Fruit fly (Drosophila melanogaster) whole organism, embryonic: ENCODE data around the gene CG1764.

ENCODE experiments used
- BtbVII ChIP-seq: fragments of 200-800 bp; sonication (Bioruptor generic); optimal IDR thresholded peaks from 3 replicates; lab custom pipeline; 2017; ENCODE audit warnings: missing biosample characterization, mild to moderate bottlenecking, missing genetic modification characterization
- CG12219 ChIP-seq: fragments of 200-800 bp; sonication (Bioruptor generic); optimal IDR thresholded peaks from 3 replicates; lab custom pipeline; 2018; ENCODE audit warnings: missing biosample characterization, mild to moderate bottlenecking, missing genetic modification characterization
- CG12391 ChIP-seq: fragments of 200-800 bp; sonication (Bioruptor generic); optimal IDR thresholded peaks from 3 replicates; lab custom pipeline; 2018; ENCODE audit warnings: missing biosample characterization, mild to moderate bottlenecking, missing genetic modification characterization, moderate library complexity
- CG12769 ChIP-seq: fragments of 200-800 bp; sonication (Bioruptor generic); optimal IDR thresholded peaks from 2 replicates; lab custom pipeline; 2019; ENCODE audit warnings: missing biosample characterization, mild to moderate bottlenecking, missing genetic modification characterization, moderate library complexity
- CG15696 ChIP-seq: fragments of 200-800 bp; sonication (Bioruptor generic); optimal IDR thresholded peaks from 2 replicates; lab custom pipeline; 2019; ENCODE audit warnings: missing biosample characterization, mild to moderate bottlenecking, missing genetic modification characterization, moderate library complexity
- CG16815 ChIP-seq: fragments of 200-800 bp; sonication (Bioruptor generic); optimal IDR thresholded peaks from 3 replicates; lab custom pipeline; 2017; ENCODE audit warnings: missing biosample characterization, mild to moderate bottlenecking, missing genetic modification characterization
- CG17328 ChIP-seq: fragments of 200-800 bp; sonication (Bioruptor generic); IDR thresholded peaks from 2 replicates; pipeline ENCODE4 v1.3.6; 2022; ENCODE audit warnings: missing biosample characterization, missing genetic modification characterization
- CG17568 ChIP-seq: fragments of 200-800 bp; sonication (Bioruptor generic); optimal IDR thresholded peaks from 2 replicates; lab custom pipeline; 2018; ENCODE audit warnings: missing biosample characterization, mild to moderate bottlenecking, missing genetic modification characterization, moderate library complexity
- CG17912 ChIP-seq: fragments of 200-800 bp; sonication (Bioruptor generic); optimal IDR thresholded peaks from 2 replicates; lab custom pipeline; 2018; ENCODE audit warnings: missing biosample characterization, mild to moderate bottlenecking, missing genetic modification characterization
- CG3163 ChIP-seq: fragments of 200-800 bp; sonication (Bioruptor generic); optimal IDR thresholded peaks from 3 replicates; lab custom pipeline; 2016; ENCODE audit warnings: missing biosample characterization, missing genetic modification characterization
- CG3407 ChIP-seq: fragments of 200-800 bp; sonication (Bioruptor generic); optimal IDR thresholded peaks from 2 replicates; lab custom pipeline; 2018; ENCODE audit warnings: missing biosample characterization, mild to moderate bottlenecking, missing genetic modification characterization
- CG34376 ChIP-seq: fragments of 200-800 bp; sonication (Bioruptor generic); optimal IDR thresholded peaks from 2 replicates; lab custom pipeline; 2018; ENCODE audit warnings: missing biosample characterization, mild to moderate bottlenecking, missing genetic modification characterization
- CG4360 ChIP-seq: fragments of 200-800 bp; sonication (Bioruptor generic); IDR thresholded peaks from 2 replicates; pipeline ENCODE4 v1.3.6; 2022; ENCODE audit warnings: missing biosample characterization, missing genetic modification characterization
- CG4707 ChIP-seq: fragments of 200-800 bp; sonication (Bioruptor generic); optimal IDR thresholded peaks from 2 replicates; lab custom pipeline; 2018; ENCODE audit warnings: missing biosample characterization, mild to moderate bottlenecking, missing genetic modification characterization, moderate library complexity
- CG4854 ChIP-seq: fragments of 200-800 bp; sonication (Bioruptor generic); optimal IDR thresholded peaks from 2 replicates; lab custom pipeline; 2016; ENCODE audit warnings: missing biosample characterization, missing genetic modification characterization, inconsistent platforms
- CG6272 ChIP-seq: fragments of 200-800 bp; sonication (Bioruptor generic); IDR thresholded peaks from 2 replicates; pipeline ENCODE4 v1.3.6; 2022; ENCODE audit warnings: missing biosample characterization, missing genetic modification characterization
- CG7786 ChIP-seq: fragments of 200-800 bp; sonication (Bioruptor generic); optimal IDR thresholded peaks from 2 replicates; lab custom pipeline; 2016; ENCODE audit warnings: missing biosample characterization, missing genetic modification characterization
- Dad ChIP-seq: fragments of 200-800 bp; sonication (Bioruptor generic); optimal IDR thresholded peaks from 3 replicates; lab custom pipeline; 2016; ENCODE audit warnings: missing biosample characterization, missing genetic modification characterization
- Deaf1 ChIP-seq: fragments of 200-800 bp; optimal IDR thresholded peaks from 3 replicates; lab custom pipeline; 2019; ENCODE audit warnings: missing biosample characterization, mild to moderate bottlenecking, missing genetic modification characterization, moderate library complexity
- Dip3 ChIP-seq: fragments of 200-800 bp; sonication (Bioruptor generic); optimal IDR thresholded peaks from 3 replicates; lab custom pipeline; 2016; ENCODE audit warnings: missing biosample characterization, missing genetic modification characterization
- Gug ChIP-seq: fragments of 200-800 bp; sonication (Bioruptor generic); IDR thresholded peaks from 4 replicates; pipeline ENCODE4 v1.3.6; 2022; ENCODE audit warnings: missing biosample characterization, missing genetic modification characterization
- HLH3B ChIP-seq: fragments of 200-800 bp; sonication (Bioruptor generic); IDR thresholded peaks from 2 replicates; pipeline ENCODE4 v1.3.6; 2022; ENCODE audit warnings: missing biosample characterization, missing genetic modification characterization
- HLH54F ChIP-seq: fragments of 200-800 bp; sonication (Bioruptor generic); optimal IDR thresholded peaks from 3 replicates; lab custom pipeline; 2016; ENCODE audit warnings: missing biosample characterization, missing genetic modification characterization
- HmgD ChIP-seq: fragments of 200-800 bp; sonication (Bioruptor generic); optimal IDR thresholded peaks from 3 replicates; lab custom pipeline; 2016; ENCODE audit warnings: missing biosample characterization, missing genetic modification characterization
- Lhr ChIP-seq: fragments of 200-800 bp; sonication (Bioruptor generic); optimal IDR thresholded peaks from 3 replicates; lab custom pipeline; 2017; ENCODE audit warnings: mild to moderate bottlenecking, missing biosample characterization, missing genetic modification reagents, missing genetic modification characterization
- MTF-1 ChIP-seq: fragments of 200-800 bp; sonication (Bioruptor generic); optimal IDR thresholded peaks from 2 replicates; lab custom pipeline; 2018; ENCODE audit warnings: missing biosample characterization, mild to moderate bottlenecking, missing genetic modification characterization, borderline replicate concordance
- Mrtf ChIP-seq: fragments of 200-800 bp; sonication (Bioruptor generic); IDR thresholded peaks from 3 replicates; pipeline ENCODE4 v1.3.6; 2022; ENCODE audit warnings: missing biosample characterization, missing genetic modification characterization
- Neu2 ChIP-seq: fragments of 200-800 bp; sonication (Bioruptor generic); optimal IDR thresholded peaks from 3 replicates; lab custom pipeline; 2016; ENCODE audit warnings: missing biosample characterization, missing genetic modification characterization, borderline replicate concordance
- Pdp1 ChIP-seq, 2 experiments: fragments of 200-800 bp; sonication (Bioruptor generic); optimal IDR thresholded peaks; 3 replicates each; lab custom pipeline; 2016; ENCODE audit warnings: missing biosample characterization in 2 of 2, missing genetic modification characterization in 2 of 2, mild to moderate bottlenecking in 1 of 2, moderate library complexity in 1 of 2
- Ravus ChIP-seq: fragments of 200-800 bp; sonication (Bioruptor generic); IDR thresholded peaks from 2 replicates; pipeline ENCODE4 v1.3.6; 2022; ENCODE audit warnings: missing biosample characterization, missing genetic modification characterization
- Xrp1 ChIP-seq: fragments of 200-800 bp; sonication (Bioruptor generic); IDR thresholded peaks from 2 replicates; pipeline ENCODE4 v1.3.6; 2022; ENCODE audit warnings: missing biosample characterization, missing genetic modification characterization
- chif ChIP-seq, 2 experiments: fragments of 200-800 bp; sonication (Bioruptor generic); optimal IDR thresholded peaks; 3 replicates each; lab custom pipeline; 2016; ENCODE audit warnings: missing biosample characterization in 2 of 2, missing genetic modification characterization in 2 of 2
- dan ChIP-seq: fragments of 200-800 bp; sonication (Bioruptor generic); IDR thresholded peaks from 2 replicates; pipeline ENCODE4 v1.3.6; 2022; ENCODE audit warnings: missing biosample characterization, missing genetic modification characterization
- disco-r ChIP-seq: fragments of 200-800 bp; sonication (Bioruptor generic); optimal IDR thresholded peaks from 2 replicates; lab custom pipeline; 2016; ENCODE audit warnings: missing biosample characterization, missing genetic modification characterization
- eyg ChIP-seq: fragments of 200-800 bp; sonication (Bioruptor generic); optimal IDR thresholded peaks from 3 replicates; lab custom pipeline; 2016; ENCODE audit warnings: missing biosample characterization, missing genetic modification characterization
- gcm2 ChIP-seq: fragments of 200-800 bp; sonication (Bioruptor generic); optimal IDR thresholded peaks from 2 replicates; lab custom pipeline; 2016; ENCODE audit warnings: missing biosample characterization, missing genetic modification characterization
- gro ChIP-seq: fragments of 200-800 bp; sonication (Bioruptor generic); optimal IDR thresholded peaks from 2 replicates; lab custom pipeline; 2016; ENCODE audit warnings: missing biosample characterization, missing genetic modification characterization
- ham ChIP-seq: fragments of 200-800 bp; sonication (Bioruptor generic); IDR thresholded peaks from 2 replicates; pipeline ENCODE4 v1.3.6; 2022; ENCODE audit warnings: missing biosample characterization, missing genetic modification characterization
- ken ChIP-seq: fragments of 200-800 bp; sonication (Bioruptor generic); IDR thresholded peaks from 3 replicates; pipeline ENCODE4 v1.3.6; 2022; ENCODE audit warnings: missing biosample characterization, missing genetic modification characterization
- lab ChIP-seq: fragments of 200-800 bp; sonication (Bioruptor generic); optimal IDR thresholded peaks from 3 replicates; lab custom pipeline; 2017; ENCODE audit warnings: missing biosample characterization, missing genetic modification characterization, mild to moderate bottlenecking, moderate library complexity, missing genetic modification reagents
- p53 ChIP-seq: fragments of 200-800 bp; sonication (Bioruptor generic); optimal IDR thresholded peaks from 2 replicates; lab custom pipeline; 2016; ENCODE audit warnings: missing biosample characterization, missing genetic modification characterization
- pum ChIP-seq: fragments of 200-800 bp; sonication (Bioruptor generic); optimal IDR thresholded peaks from 2 replicates; lab custom pipeline; 2016; ENCODE audit warnings: missing biosample characterization, missing genetic modification characterization
- repo ChIP-seq: fragments of 200-800 bp; sonication (Bioruptor generic); optimal IDR thresholded peaks from 2 replicates; lab custom pipeline; 2016; ENCODE audit warnings: missing biosample characterization, missing genetic modification characterization
- salm ChIP-seq: fragments of 200-800 bp; sonication (Bioruptor generic); optimal IDR thresholded peaks from 2 replicates; lab custom pipeline; 2018; ENCODE audit warnings: missing biosample characterization, mild to moderate bottlenecking, missing genetic modification characterization
- sc ChIP-seq, 3 experiments: fragments of >200 bp in 2 of 3; fragments of 200-800 bp in 1 of 3; sonication (Bioruptor generic) in 1 of 3; optimal IDR thresholded peaks; 2 replicates in 2 of 3; 3 replicates in 1 of 3; lab custom pipeline; 2017; ENCODE audit warnings: mild to moderate bottlenecking in 1 of 3, missing biosample characterization in 1 of 3, missing genetic modification characterization in 1 of 3, missing genetic modification reagents in 1 of 3
- schlank ChIP-seq: fragments of 200-800 bp; sonication (Bioruptor generic); optimal IDR thresholded peaks from 2 replicates; lab custom pipeline; 2018; ENCODE audit warnings: missing biosample characterization, mild to moderate bottlenecking, missing genetic modification characterization
- sd ChIP-seq: fragments of 200-800 bp; sonication (Bioruptor generic); optimal IDR thresholded peaks from 3 replicates; lab custom pipeline; 2018; ENCODE audit warnings: missing biosample characterization, mild to moderate bottlenecking, missing genetic modification characterization, moderate library complexity
- tll ChIP-seq, 2 experiments: fragments of 200-800 bp in 1 of 2; fragments of >200 bp in 1 of 2; sonication (Bioruptor generic) in 1 of 2; optimal IDR thresholded peaks; 2 replicates each; lab custom pipeline; 2017 to 2019; ENCODE audit warnings: missing biosample characterization in 2 of 2, missing genetic modification characterization in 2 of 2, mild to moderate bottlenecking in 1 of 2, moderate library complexity in 1 of 2
- tx ChIP-seq: fragments of 200-800 bp; sonication (Bioruptor generic); optimal IDR thresholded peaks from 2 replicates; lab custom pipeline; 2016; ENCODE audit warnings: missing biosample characterization, missing genetic modification characterization
- vvl ChIP-seq: fragments of 200-800 bp; sonication (Bioruptor generic); IDR thresholded peaks from 2 replicates; pipeline ENCODE4 v1.3.6; 2022; ENCODE audit warnings: missing biosample characterization, missing genetic modification characterization
- zen ChIP-seq: fragments of 200-800 bp; sonication (Bioruptor generic); optimal IDR thresholded peaks from 3 replicates; lab custom pipeline; 2018; ENCODE audit warnings: missing biosample characterization, mild to moderate bottlenecking, missing genetic modification characterization, moderate library complexity

CG1764 gene

dm6 chrX:13307189-13307588 is 5.0 kb upstream of the CG1764 start (continued):
- TF ChIP-seq HmgD (GFP tag; lab: Kevin White, UChicago) (no peak), pum (GFP tag; lab: Kevin White, UChicago) (no peak), Lhr (no peak), ken (no peak), Deaf1 (tag; lab: Kevin White, UChicago) (no peak), CG12391 (tag; lab: Kevin White, UChicago) (peak; percentile 32), Gug (no peak), salm (tag; lab: Kevin White, UChicago) (no peak), CG16815 (no peak), Dad (no peak), CG4854 (GFP tag; lab: Kevin White, UChicago) (no peak), lab (GFP tag; lab: Kevin White, UChicago) (no peak), tll (GFP tag; optimal IDR thresholded peaks at IDR 0.05; lab: Kevin White, UChicago) (no peak), ham (no peak), CG12219 (GFP tag; lab: Kevin White, UChicago) (no peak), chif (GFP tag; optimal IDR thresholded peaks at IDR 0.05; lab: Kevin White, UChicago) (no peak), vvl (GFP tag; lab: Robert Waterston, UW) (peak; percentile 32; the same call in 1 of the 2 replicates), CG17568 (GFP tag; lab: Kevin White, UChicago) (no peak), CG34376 (GFP tag; lab: Kevin White, UChicago) (no peak), sc (optimal IDR thresholded peaks at IDR 0.05; lab: Kevin White, UChicago) (no peak), sc (GFP tag; optimal IDR thresholded peaks at IDR 0.05; lab: Kevin White, UChicago) (peak; percentile 1), Xrp1 (GFP tag; lab: Robert Waterston, UW) (peak; percentile 29; the same call in 1 of the 2 replicates), CG4707 (GFP tag; lab: Kevin White, UChicago) (no peak), HLH3B (GFP tag; lab: Robert Waterston, UW) (no peak), CG6272 (GFP tag; lab: Robert Waterston, UW) (no peak), Dip3 (no peak), Pdp1 (GFP tag; optimal IDR thresholded peaks at IDR 0.05; lab: Kevin White, UChicago) (peak; percentile 1 to 8), tx (GFP tag; lab: Kevin White, UChicago) (no peak), CG7786 (no peak), CG12769 (tag; lab: Kevin White, UChicago) (no peak), eyg (GFP tag; lab: Kevin White, UChicago) (no peak), BtbVII (no peak), p53 (GFP tag; lab: Kevin White, UChicago) (no peak), sd (tag; lab: Kevin White, UChicago) (no peak), disco-r (GFP tag; lab: Kevin White, UChicago) (no peak), CG3163 (GFP tag; lab: Kevin White, UChicago) (no peak), CG4360 (GFP tag; lab: Robert Waterston, UW) (no peak), CG3407 (GFP tag; lab: Kevin White, UChicago) (no peak), MTF-1 (GFP tag; lab: Kevin White, UChicago) (no peak), Neu2 (GFP tag; lab: Kevin White, UChicago) (no peak), gcm2 (GFP tag; lab: Kevin White, UChicago) (no peak), schlank (tag; lab: Kevin White, UChicago) (no peak), HLH54F (GFP tag; lab: Kevin White, UChicago) (no peak), repo (no peak), zen (tag; lab: Kevin White, UChicago) (no peak), CG17328 (GFP tag; lab: Robert Waterston, UW) (0 out of 2 replicates have a peak, but pooled peaks have one; percentile 19), gro (GFP tag; lab: Kevin White, UChicago) (no peak), dan (GFP tag; lab: Robert Waterston, UW) (no peak), CG15696 (tag; lab: Kevin White, UChicago) (no peak), Ravus (GFP tag; lab: Robert Waterston, UW) (no peak), CG17912 (GFP tag; lab: Kevin White, UChicago) (no peak), Mrtf (GFP tag; lab: Robert Waterston, UW) (no peak)
